Worm (Caenorhabditis elegans) whole organism, L1 larva: Measurements from ENCODE around the gene T01C4.8.

Experiments used
- C16A3.4 ChIP-seq: fragments of 150-350 bp; optimal IDR thresholded peaks from 2 replicates; lab custom pipeline; 2014; ENCODE audit warnings: missing biosample characterization, missing genetic modification characterization
- ama-1 ChIP-seq: fragments of 150-350 bp; optimal IDR thresholded peaks from 2 replicates; lab custom pipeline; 2014
- blmp-1 ChIP-seq: fragments of 150-350 bp; optimal IDR thresholded peaks from 2 replicates; lab custom pipeline; 2014; ENCODE audit warnings: missing biosample characterization, missing genetic modification characterization
- ceh-63 ChIP-seq: fragments of 200-800 bp; sonication (Bioruptor generic); optimal IDR thresholded peaks from 2 replicates; lab custom pipeline; 2018; ENCODE audit warnings: mild to moderate bottlenecking, missing genetic modification characterization, missing compliant biosample characterization
- ceh-8 ChIP-seq: fragments of 200-800 bp; sonication (Bioruptor generic); optimal IDR thresholded peaks from 2 replicates; lab custom pipeline; 2018; ENCODE audit warnings: mild to moderate bottlenecking, missing genetic modification characterization, moderate library complexity, missing compliant biosample characterization
- ceh-90 ChIP-seq: sonication (generic microtip); optimal IDR thresholded peaks from 2 replicates; lab custom pipeline; 2016; ENCODE audit warnings: missing genetic modification characterization, missing compliant biosample characterization
- ces-1 ChIP-seq: fragments of 150-350 bp; optimal IDR thresholded peaks from 2 replicates; lab custom pipeline; 2014; ENCODE audit warnings: missing biosample characterization, missing genetic modification reagents, missing genetic modification characterization
- efl-1 ChIP-seq, 4 experiments: fragments of 150-350 bp; optimal IDR thresholded peaks in 3 of 4; peaks in 1 of 4; 1 replicate in 1 of 4; 2 replicates in 3 of 4; lab custom pipeline; 2014; ENCODE audit warnings: missing biosample characterization in 2 of 4, missing genetic modification characterization in 2 of 4, missing genetic modification reagents in 2 of 4
- efl-3 ChIP-seq: fragments of 200-800 bp; sonication (Bioruptor generic); optimal IDR thresholded peaks from 2 replicates; lab custom pipeline; 2018; ENCODE audit warnings: mild to moderate bottlenecking, missing genetic modification characterization, missing compliant biosample characterization
- egl-13 ChIP-seq: sonication (generic microtip); optimal IDR thresholded peaks from 2 replicates; lab custom pipeline; 2016; ENCODE audit warnings: missing genotype, missing genetic modification reagents, missing genetic modification characterization, missing compliant biosample characterization
- elt-2 ChIP-seq: sonication (generic microtip); optimal IDR thresholded peaks from 2 replicates; lab custom pipeline; 2016; ENCODE audit warnings: missing genetic modification characterization, mild to moderate bottlenecking, inconsistent platforms, missing compliant biosample characterization, missing genetic modification reagents
- elt-3 ChIP-seq, 6 experiments: fragments of 150-350 bp in 1 of 6; sonication (generic microtip); optimal IDR thresholded peaks; 2 replicates each; lab custom pipeline; 2017 to 2018; ENCODE audit warnings: missing biosample characterization in 6 of 6, missing genetic modification characterization in 6 of 6, inconsistent platforms in 1 of 6
- fkh-4 ChIP-seq: sonication (generic microtip); optimal IDR thresholded peaks from 2 replicates; lab custom pipeline; 2016; ENCODE audit warnings: missing compliant biosample characterization, missing genetic modification characterization, borderline replicate concordance
- hlh-4 ChIP-seq: sonication (generic microtip); optimal IDR thresholded peaks from 2 replicates; lab custom pipeline; 2016; ENCODE audit warnings: mild to moderate bottlenecking, missing genetic modification characterization, missing compliant biosample characterization
- jun-1 ChIP-seq: fragments of 150-350 bp; optimal IDR thresholded peaks from 2 replicates; lab custom pipeline; 2014; ENCODE audit warnings: missing biosample characterization, missing genetic modification reagents, missing genetic modification characterization
- lin-14 ChIP-seq: fragments of 200-800 bp; sonication (Bioruptor generic); optimal IDR thresholded peaks from 2 replicates; lab custom pipeline; 2018; ENCODE audit warnings: mild to moderate bottlenecking, missing genetic modification characterization, moderate library complexity, missing compliant biosample characterization
- lin-15B ChIP-seq: fragments of 150-350 bp; sonication (generic microtip); optimal IDR thresholded peaks from 3 replicates; lab custom pipeline; 2014; ENCODE audit warnings: missing biosample characterization, missing genetic modification characterization
- lin-35 ChIP-seq, 2 experiments: fragments of 150-350 bp; optimal IDR thresholded peaks; 2 replicates each; lab custom pipeline; 2014; ENCODE audit warnings: missing biosample characterization in 2 of 2, missing genetic modification characterization in 2 of 2, missing genetic modification reagents in 2 of 2
- lsy-2 ChIP-seq, 2 experiments: fragments of 150-350 bp; optimal IDR thresholded peaks; 2 replicates each; lab custom pipeline; 2014; ENCODE audit warnings: missing biosample characterization in 2 of 2, missing genetic modification characterization in 2 of 2
- nhr-12 ChIP-seq: sonication (generic microtip); optimal IDR thresholded peaks from 2 replicates; lab custom pipeline; 2017; ENCODE audit warnings: missing biosample characterization, missing genetic modification characterization
- nhr-19 ChIP-seq: fragments of 200-800 bp; sonication (Bioruptor generic); conservative IDR thresholded peaks from 2 replicates; pipeline ENCODE4 v1.3.6; 2022; ENCODE audit warnings: missing genetic modification characterization, missing compliant biosample characterization
- nhr-20 ChIP-seq: sonication (generic microtip); optimal IDR thresholded peaks from 2 replicates; lab custom pipeline; 2016; ENCODE audit warnings: mild to moderate bottlenecking, missing genetic modification characterization, missing compliant biosample characterization
- nhr-237 ChIP-seq: fragments of 150-350 bp; optimal IDR thresholded peaks from 2 replicates; lab custom pipeline; 2014; ENCODE audit warnings: missing biosample characterization, missing genetic modification characterization
- nhr-47 ChIP-seq: sonication (generic microtip); optimal IDR thresholded peaks from 2 replicates; lab custom pipeline; 2016; ENCODE audit warnings: mild to moderate bottlenecking, missing genetic modification characterization, moderate library complexity, missing compliant biosample characterization
- nhr-71 ChIP-seq: sonication (generic microtip); optimal IDR thresholded peaks from 2 replicates; lab custom pipeline; 2016; ENCODE audit warnings: mild to moderate bottlenecking, missing genetic modification characterization, moderate library complexity, missing compliant biosample characterization
- nhr-76 ChIP-seq: sonication (generic microtip); optimal IDR thresholded peaks from 2 replicates; lab custom pipeline; 2017; ENCODE audit warnings: missing biosample characterization, missing genetic modification characterization
- nhr-77 ChIP-seq: fragments of 150-350 bp; optimal IDR thresholded peaks from 2 replicates; lab custom pipeline; 2014; ENCODE audit warnings: missing biosample characterization, missing genetic modification characterization
- nhr-84 ChIP-seq: sonication (generic microtip); optimal IDR thresholded peaks from 2 replicates; lab custom pipeline; 2017; ENCODE audit warnings: missing biosample characterization, missing genetic modification characterization
- nhr-85 ChIP-seq: sonication (generic microtip); peaks from one replicate; lab custom pipeline; 2016; ENCODE audit warnings: missing genetic modification characterization, inconsistent platforms, missing compliant biosample characterization
- nhr-90 ChIP-seq: sonication (generic microtip); optimal IDR thresholded peaks from 2 replicates; lab custom pipeline; 2016; ENCODE audit warnings: mild to moderate bottlenecking, missing genetic modification characterization, missing compliant biosample characterization; ENCODE audit not compliant: poor library complexity
- pag-3 ChIP-seq: sonication (generic microtip); optimal IDR thresholded peaks from 2 replicates; lab custom pipeline; 2017; ENCODE audit warnings: missing genetic modification characterization, mild to moderate bottlenecking, missing compliant biosample characterization, antibody characterized with exemption, borderline replicate concordance; ENCODE audit not compliant: insufficient read depth
- pqm-1 ChIP-seq: sonication (generic microtip); optimal IDR thresholded peaks from 3 replicates; lab custom pipeline; 2017; ENCODE audit warnings: missing biosample characterization, missing genetic modification characterization
- rnt-1 ChIP-seq: sonication (generic microtip); optimal IDR thresholded peaks from 2 replicates; lab custom pipeline; 2016; ENCODE audit warnings: mild to moderate bottlenecking, missing genetic modification characterization, moderate library complexity, missing compliant biosample characterization
- snpc-4 ChIP-seq: fragments of 150-350 bp; optimal IDR thresholded peaks from 2 replicates; lab custom pipeline; 2014; ENCODE audit warnings: missing biosample characterization, missing genetic modification characterization
- snu-23 ChIP-seq: sonication (generic microtip); optimal IDR thresholded peaks from 2 replicates; lab custom pipeline; 2016; ENCODE audit warnings: missing genetic modification characterization, missing compliant biosample characterization
- sptf-1 ChIP-seq: fragments of 150-350 bp; optimal IDR thresholded peaks from 2 replicates; lab custom pipeline; 2014; ENCODE audit warnings: missing biosample characterization, missing genetic modification characterization
- sup-37 ChIP-seq: fragments of 200-800 bp; sonication (Bioruptor generic); optimal IDR thresholded peaks from 2 replicates; lab custom pipeline; 2018; ENCODE audit warnings: mild to moderate bottlenecking, missing genetic modification characterization, missing compliant biosample characterization
- swsn-7 ChIP-seq: sonication (generic microtip); optimal IDR thresholded peaks from 2 replicates; lab custom pipeline; 2016; ENCODE audit warnings: missing genetic modification characterization, missing compliant biosample characterization
- tbx-2 ChIP-seq: sonication (generic microtip); optimal IDR thresholded peaks from 2 replicates; lab custom pipeline; 2016; ENCODE audit warnings: missing genetic modification characterization, missing compliant biosample characterization
- unc-130 ChIP-seq: fragments of 150-350 bp; optimal IDR thresholded peaks from 2 replicates; lab custom pipeline; 2017; ENCODE audit warnings: missing biosample characterization, missing genetic modification characterization, inconsistent platforms
- unc-62 ChIP-seq: fragments of 150-350 bp; optimal IDR thresholded peaks from 2 replicates; lab custom pipeline; 2014; ENCODE audit warnings: missing biosample characterization, missing genetic modification reagents, missing genetic modification characterization
- unc-86 ChIP-seq: sonication (generic microtip); optimal IDR thresholded peaks from 2 replicates; lab custom pipeline; 2016; ENCODE audit warnings: missing genetic modification characterization, missing compliant biosample characterization
- unc-98 ChIP-seq: fragments of 200-800 bp; sonication (Bioruptor generic); IDR thresholded peaks from 2 replicates; pipeline ENCODE4 v1.3.6; 2022; ENCODE audit warnings: missing genetic modification characterization, missing compliant biosample characterization
- vab-15 ChIP-seq: sonication (generic microtip); optimal IDR thresholded peaks from 2 replicates; lab custom pipeline; 2017; ENCODE audit warnings: missing genotype, mild to moderate bottlenecking, missing genetic modification characterization, missing compliant biosample characterization
- zag-1 ChIP-seq: fragments of 150-350 bp; optimal IDR thresholded peaks from 2 replicates; lab custom pipeline; 2014; ENCODE audit warnings: missing biosample characterization, missing genetic modification characterization
- zip-4 ChIP-seq: fragments of 200-800 bp; sonication (Bioruptor generic); optimal IDR thresholded peaks from 2 replicates; lab custom pipeline; 2018; ENCODE audit warnings: mild to moderate bottlenecking, missing genetic modification characterization, moderate library complexity, missing compliant biosample characterization
- ztf-11 ChIP-seq, 2 experiments: sonication (generic microtip); optimal IDR thresholded peaks; 2 replicates each; lab custom pipeline; 2016 to 2017; ENCODE audit warnings: missing genetic modification characterization in 2 of 2, missing biosample characterization in 1 of 2, missing compliant biosample characterization in 1 of 2

Gene T01C4.8

DNA sequence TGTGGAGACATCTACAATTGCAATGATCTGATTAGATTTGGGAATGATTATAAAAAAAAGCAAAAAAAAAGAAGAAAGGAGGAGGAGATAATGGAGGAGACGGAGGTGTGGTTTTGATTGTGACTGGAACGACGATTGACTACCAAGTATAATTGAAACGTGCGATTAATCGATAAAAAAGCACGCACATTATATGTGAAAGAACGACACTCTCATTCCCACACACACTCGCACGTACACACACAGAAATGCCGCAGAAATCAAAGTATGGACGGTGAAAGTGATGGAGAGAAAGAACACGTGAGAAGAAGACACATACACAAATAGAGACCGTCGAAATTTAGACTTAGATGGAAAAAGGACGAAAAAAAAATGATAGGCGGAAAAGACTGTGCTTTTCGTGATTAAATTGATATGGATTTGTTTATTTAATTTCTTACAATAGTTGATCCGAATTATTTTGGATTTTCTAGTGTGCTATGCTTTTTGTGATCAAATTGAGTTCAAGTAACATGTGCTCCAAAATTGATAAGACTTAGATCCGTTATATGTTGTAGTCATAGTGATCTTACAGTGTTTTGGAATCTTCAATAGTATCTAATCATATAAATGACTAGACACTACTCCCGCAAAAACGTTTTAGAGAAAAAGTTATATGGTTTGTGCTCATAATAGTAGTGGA is 35.5 kb downstream of the T01C4.8 start, which contains the start of gene nhr-135 (continued):
- TF ChIP-seq elt-2 (tag; lab: Kevin White, UChicago) (peak; percentile 81), vab-15 (tag; lab: Kevin White, UChicago) (no peak), ceh-90 (tag; lab: Kevin White, UChicago) (no peak), snu-23 (GFP tag; lab: Kevin White, UChicago) (peak; percentile 70), lin-14 (GFP tag; lab: Kevin White, UChicago) (peak; percentile 83), ceh-63 (no peak), unc-86 (tag; lab: Kevin White, UChicago) (no peak), nhr-47 (tag; lab: Kevin White, UChicago) (peak; percentile 27), sptf-1 (tag; lab: Kevin White, UChicago) (no peak), zip-4 (no peak), sup-37 (GFP tag; lab: Kevin White, UChicago) (no peak), pag-3 (tag; lab: Kevin White, UChicago) (no peak), lin-15B (tag; lab: Kevin White, UChicago) (no peak), pqm-1 (tag; lab: Kevin White, UChicago) (no peak), nhr-77 (tag; lab: Kevin White, UChicago) (peak; percentile 43), swsn-7 (tag; lab: Kevin White, UChicago) (no peak), fkh-4 (tag; lab: Kevin White, UChicago) (no peak), ceh-8 (no peak), unc-98 (no peak), ama-1 (lab: Kevin White, UChicago) (no peak), ztf-11 (tag; optimal IDR thresholded peaks at IDR 0.05; lab: Kevin White, UChicago) (no peak), egl-13 (no peak), hlh-4 (tag; lab: Kevin White, UChicago) (no peak), jun-1 (tag; lab: Kevin White, UChicago) (no peak), nhr-12 (tag; lab: Kevin White, UChicago) (no peak), nhr-76 (tag; lab: Kevin White, UChicago) (no peak), snpc-4 (no peak), nhr-90 (tag; lab: Kevin White, UChicago) (peak; percentile 60), efl-1 (optimal IDR thresholded peaks at IDR 0.05; lab: Kevin White, UChicago) (peak in 1 of 2 experiments; percentile 30), efl-1 (GFP tag; optimal IDR thresholded peaks at IDR 0.05 in 1 of 2; lab: Kevin White, UChicago) (peak; percentile 24 to 40), blmp-1 (peak; percentile 99), ces-1 (GFP tag; lab: Kevin White, UChicago) (no peak)

DNA sequence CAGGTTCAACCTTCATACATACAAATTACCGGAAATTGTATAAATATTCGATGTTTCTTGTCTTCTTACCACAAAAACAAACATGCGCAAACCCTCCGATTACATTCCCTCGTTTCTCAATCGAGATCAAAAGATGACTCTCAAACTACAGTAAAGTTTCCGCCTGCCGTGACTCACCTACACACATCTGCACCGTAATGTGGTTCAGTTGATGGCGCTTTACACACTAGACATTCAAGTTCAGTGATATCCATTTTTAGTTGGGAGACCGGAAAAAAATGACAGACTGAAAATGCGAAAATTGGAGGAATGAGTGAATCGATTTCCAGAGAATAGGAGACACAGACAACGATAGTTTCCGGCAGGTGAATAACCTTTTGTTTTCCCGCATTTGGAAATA is 38.1 kb downstream of the T01C4.8 start, which contains the start of gene nhr-286:
Gene nhr-286 (minus strand): TSS at position 324 of the 400 bp plus-strand sequence.
- TF ChIP-seq nhr-20 (tag; lab: Kevin White, UChicago), result peak; percentile 51
- no peak for TF ChIP-seq ceh-63
- TF ChIP-seq nhr-85 (tag; lab: Kevin White, UChicago), result peak; percentile 50
- TF ChIP-seq lsy-2 (tag; optimal IDR thresholded peaks at IDR 0.05; lab: Kevin White, UChicago), result no peak
- peak; percentile 39 for TF ChIP-seq ama-1 (lab: Kevin White, UChicago)

DNA sequence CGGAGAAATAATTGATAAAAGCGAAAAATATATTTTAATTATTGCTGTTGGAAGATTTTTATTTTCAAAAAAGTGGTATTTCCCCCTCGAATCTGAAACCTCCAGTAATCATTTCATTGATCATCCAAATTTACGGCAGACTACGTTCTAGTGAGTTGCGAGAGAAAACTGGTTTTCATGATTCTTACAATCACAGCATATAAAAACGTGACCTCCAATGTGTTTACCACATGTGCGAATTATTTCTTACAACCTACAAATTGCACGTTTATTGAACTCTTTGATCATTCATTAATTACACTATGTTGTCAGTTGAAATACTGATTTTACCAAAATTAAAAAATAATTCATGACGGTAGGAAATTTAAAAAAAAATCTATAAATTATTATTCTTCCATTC is 40.1 kb downstream of the T01C4.8 start:
- TF ChIP-seq nhr-20 (tag; lab: Kevin White, UChicago) (peak; percentile 100), nhr-90 (tag; lab: Kevin White, UChicago) (peak; percentile 65), swsn-7 (tag; lab: Kevin White, UChicago) (no peak), nhr-237 (tag; lab: Kevin White, UChicago) (no peak), zag-1 (tag; lab: Kevin White, UChicago) (no peak), C16A3.4 (tag; lab: Kevin White, UChicago) (peak; percentile 42), unc-62 (no peak), efl-3 (no peak), ceh-8 (no peak), nhr-19 (GFP tag; lab: Robert Waterston, UW) (peak; percentile 71), vab-15 (tag; lab: Kevin White, UChicago) (peak; percentile 61), nhr-85 (tag; lab: Kevin White, UChicago) (peak; percentile 97), rnt-1 (no peak), unc-98 (no peak), elt-3 (tag; optimal IDR thresholded peaks at IDR 0.05; lab: Kevin White, UChicago) (peak in 3 of 6 experiments; percentile 64 to 94 (median 75)), blmp-1 (peak; percentile 70), lin-14 (GFP tag; lab: Kevin White, UChicago) (peak; percentile 80), nhr-84 (tag; lab: Kevin White, UChicago) (no peak), pqm-1 (tag; lab: Kevin White, UChicago) (no peak), lin-35 (GFP tag; optimal IDR thresholded peaks at IDR 0.05; lab: Kevin White, UChicago) (peak in 1 of 2 experiments; percentile 81), tbx-2 (peak; percentile 67), unc-130 (tag; lab: Kevin White, UChicago) (peak; percentile 16), nhr-71 (peak; percentile 77)
